Worm (Caenorhabditis elegans) whole organism, L4 larva: ENCODE data around the gene C12D5.10.

Source experiments
- F49E8.2 ChIP-seq: sonication (generic microtip); optimal IDR thresholded peaks from 2 replicates; lab custom pipeline; 2016; ENCODE audit warnings: missing compliant biosample characterization, mild to moderate bottlenecking, missing genetic modification characterization, borderline replicate concordance
- T20F7.1 ChIP-seq: fragments of 200-800 bp; sonication (Bioruptor generic); optimal IDR thresholded peaks from 2 replicates; lab custom pipeline; 2018; ENCODE audit warnings: mild to moderate bottlenecking, missing genetic modification characterization, missing compliant biosample characterization
- attf-4 ChIP-seq: sonication (generic microtip); optimal IDR thresholded peaks from 3 replicates; lab custom pipeline; 2017; ENCODE audit warnings: missing biosample characterization, missing genetic modification characterization
- dpl-1 ChIP-seq: fragments of 150-350 bp; optimal IDR thresholded peaks from 2 replicates; lab custom pipeline; 2014; ENCODE audit warnings: missing biosample characterization, missing genetic modification reagents, missing genetic modification characterization
- nhr-237 ChIP-seq: sonication (generic microtip); optimal IDR thresholded peaks from 2 replicates; lab custom pipeline; 2017; ENCODE audit warnings: missing biosample characterization, missing genetic modification characterization
- nhr-28 ChIP-seq: fragments of 150-350 bp; optimal IDR thresholded peaks from 2 replicates; lab custom pipeline; 2014; ENCODE audit warnings: missing biosample characterization, missing genetic modification characterization
- php-3 ChIP-seq: fragments of 200-800 bp; sonication (Bioruptor generic); IDR thresholded peaks from 2 replicates; pipeline ENCODE4 v1.3.6; 2022; ENCODE audit warnings: missing genetic modification reagents, missing genetic modification characterization, missing compliant biosample characterization
- unc-39 ChIP-seq: sonication (generic microtip); optimal IDR thresholded peaks from 2 replicates; lab custom pipeline; 2017; ENCODE audit warnings: missing biosample characterization, missing genetic modification characterization
- zag-1 ChIP-seq: fragments of 150-350 bp; optimal IDR thresholded peaks from 2 replicates; lab custom pipeline; 2014; ENCODE audit warnings: missing biosample characterization, missing genetic modification characterization
- ztf-11 ChIP-seq: fragments of 150-350 bp; optimal IDR thresholded peaks from 2 replicates; lab custom pipeline; 2014; ENCODE audit warnings: missing biosample characterization, missing genetic modification characterization

DNA sequence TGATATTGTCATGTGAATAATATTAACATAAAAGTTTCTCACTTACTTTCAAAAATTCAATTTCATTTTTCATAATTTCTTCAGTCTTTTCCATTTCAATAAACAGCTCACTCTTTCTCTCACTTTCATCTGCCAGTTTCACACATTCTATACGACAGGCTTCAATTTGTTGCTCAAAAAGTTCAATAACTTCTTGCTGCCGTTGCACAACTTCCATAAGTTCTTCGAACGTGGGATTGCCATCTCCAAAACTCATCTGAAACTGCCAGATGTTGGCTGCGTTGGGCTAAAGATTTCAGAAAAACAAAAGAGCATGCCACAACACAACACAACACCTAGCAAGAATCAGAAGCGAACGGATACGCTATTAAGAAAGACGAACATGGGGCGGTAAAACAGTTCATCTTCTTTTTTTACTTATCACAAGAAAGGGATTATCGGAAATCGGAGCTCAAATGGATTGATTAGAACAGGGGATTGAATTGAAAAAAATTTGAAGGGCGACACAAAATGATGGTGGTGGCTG lies 40.0 kb upstream of the C12D5.10 start:
- TF ChIP-seq nhr-237 (tag; lab: Kevin White, UChicago) (no peak), F49E8.2 (tag; lab: Kevin White, UChicago) (no peak), php-3 (GFP tag; lab: Robert Waterston, UW) (no peak), dpl-1 (GFP tag; lab: Kevin White, UChicago) (no peak), zag-1 (tag; lab: Kevin White, UChicago) (no peak), unc-39 (tag; lab: Kevin White, UChicago) (no peak), T20F7.1 (GFP tag; lab: Kevin White, UChicago) (no peak), nhr-28 (tag; lab: Kevin White, UChicago) (no peak), attf-4 (no peak), ztf-11 (tag; lab: Kevin White, UChicago) (no peak)
